Fruit fly (Drosophila melanogaster) whole organism, embryonic: Measurements from ENCODE around the gene Nmdar2.

ENCODE experiments used
- Adf1 ChIP-seq: fragments of 200-800 bp; sonication (Bioruptor generic); IDR thresholded peaks from 2 replicates; pipeline ENCODE4 v1.3.6; 2022; ENCODE audit warnings: missing biosample characterization, missing genetic modification characterization
- BEAF-32 ChIP-seq: fragments of 200-800 bp; sonication (Bioruptor generic); optimal IDR thresholded peaks from 3 replicates; lab custom pipeline; 2017; ENCODE audit warnings: missing biosample characterization, missing genetic modification characterization, mild to moderate bottlenecking, moderate library complexity, missing genetic modification reagents
- CG10267 ChIP-seq: fragments of 200-800 bp; sonication (Bioruptor generic); optimal IDR thresholded peaks from 2 replicates; lab custom pipeline; 2018; ENCODE audit warnings: missing biosample characterization, mild to moderate bottlenecking, missing genetic modification characterization, moderate library complexity
- CG10431 ChIP-seq: fragments of 200-800 bp; sonication (Bioruptor generic); optimal IDR thresholded peaks from 3 replicates; lab custom pipeline; 2018; ENCODE audit warnings: missing biosample characterization, mild to moderate bottlenecking, missing genetic modification characterization
- CG12391 ChIP-seq: fragments of 200-800 bp; sonication (Bioruptor generic); optimal IDR thresholded peaks from 3 replicates; lab custom pipeline; 2018; ENCODE audit warnings: missing biosample characterization, mild to moderate bottlenecking, missing genetic modification characterization, moderate library complexity
- CG13424 ChIP-seq: fragments of 200-800 bp; sonication (Bioruptor generic); optimal IDR thresholded peaks from 2 replicates; lab custom pipeline; 2019; ENCODE audit warnings: missing biosample characterization, mild to moderate bottlenecking, missing genetic modification characterization, moderate library complexity
- CG14710 ChIP-seq: fragments of 200-800 bp; sonication (Bioruptor generic); optimal IDR thresholded peaks from 3 replicates; lab custom pipeline; 2019; ENCODE audit warnings: missing biosample characterization, mild to moderate bottlenecking, missing genetic modification characterization, moderate library complexity
- CG16779 ChIP-seq: fragments of 200-800 bp; sonication (Bioruptor generic); IDR thresholded peaks from 2 replicates; pipeline ENCODE4 v1.3.6; 2022; ENCODE audit warnings: missing biosample characterization, missing genetic modification characterization
- CG17912 ChIP-seq: fragments of 200-800 bp; sonication (Bioruptor generic); optimal IDR thresholded peaks from 2 replicates; lab custom pipeline; 2018; ENCODE audit warnings: missing biosample characterization, mild to moderate bottlenecking, missing genetic modification characterization
- CG1832 ChIP-seq: fragments of 200-800 bp; sonication (Bioruptor generic); optimal IDR thresholded peaks from 2 replicates; lab custom pipeline; 2017; ENCODE audit warnings: missing biosample characterization, mild to moderate bottlenecking, missing genetic modification characterization, inconsistent platforms
- CG2116 ChIP-seq: fragments of 200-800 bp; sonication (Bioruptor generic); optimal IDR thresholded peaks from 3 replicates; lab custom pipeline; 2018; ENCODE audit warnings: missing biosample characterization, mild to moderate bottlenecking, missing genetic modification characterization
- CG30020 ChIP-seq: fragments of 200-800 bp; optimal IDR thresholded peaks from 2 replicates; lab custom pipeline; 2019; ENCODE audit warnings: missing biosample characterization, mild to moderate bottlenecking, missing genetic modification characterization, moderate library complexity
- CG32772 ChIP-seq: fragments of 200-800 bp; sonication (Bioruptor generic); IDR thresholded peaks from 2 replicates; pipeline ENCODE4 v1.3.6; 2022; ENCODE audit warnings: missing biosample characterization, missing genetic modification characterization
- CG33557 ChIP-seq: fragments of 200-800 bp; sonication (Bioruptor generic); optimal IDR thresholded peaks from 2 replicates; lab custom pipeline; 2019; ENCODE audit warnings: missing biosample characterization, mild to moderate bottlenecking, missing genetic modification characterization, moderate library complexity
- CG34376 ChIP-seq: fragments of 200-800 bp; sonication (Bioruptor generic); optimal IDR thresholded peaks from 2 replicates; lab custom pipeline; 2018; ENCODE audit warnings: missing biosample characterization, mild to moderate bottlenecking, missing genetic modification characterization
- CG6254 ChIP-seq: fragments of 200-800 bp; sonication (Bioruptor generic); optimal IDR thresholded peaks from 3 replicates; lab custom pipeline; 2017; ENCODE audit warnings: mild to moderate bottlenecking, missing biosample characterization, missing genetic modification reagents, missing genetic modification characterization
- CG6854 ChIP-seq: fragments of 200-800 bp; sonication (Bioruptor generic); optimal IDR thresholded peaks from 3 replicates; lab custom pipeline; 2017; ENCODE audit warnings: missing biosample characterization, mild to moderate bottlenecking, missing genetic modification characterization
- CG7786 ChIP-seq: fragments of 200-800 bp; sonication (Bioruptor generic); optimal IDR thresholded peaks from 2 replicates; lab custom pipeline; 2016; ENCODE audit warnings: missing biosample characterization, missing genetic modification characterization
- CG7987 ChIP-seq: fragments of 200-800 bp; sonication (Bioruptor generic); optimal IDR thresholded peaks from 2 replicates; lab custom pipeline; 2018; ENCODE audit warnings: missing biosample characterization, mild to moderate bottlenecking, missing genetic modification characterization, moderate library complexity
- Dll ChIP-seq: fragments of 200-800 bp; sonication (Bioruptor generic); IDR thresholded peaks from 4 replicates; pipeline ENCODE4 v1.3.6; 2022; ENCODE audit warnings: missing biosample characterization, missing genetic modification characterization; ENCODE audit not compliant: partially characterized antibody
- Dp ChIP-seq: fragments of 200-800 bp; sonication (Bioruptor generic); optimal IDR thresholded peaks from 2 replicates; lab custom pipeline; 2018; ENCODE audit warnings: missing biosample characterization, mild to moderate bottlenecking, missing genetic modification characterization, moderate library complexity
- Dref ChIP-seq: fragments of 200-800 bp; sonication (Bioruptor generic); IDR thresholded peaks from 2 replicates; pipeline ENCODE4 v1.3.6; 2022; ENCODE audit warnings: missing biosample characterization, missing genetic modification characterization
- Ets97D ChIP-seq: fragments of 200-800 bp; sonication (Bioruptor generic); optimal IDR thresholded peaks from 3 replicates; lab custom pipeline; 2016; ENCODE audit warnings: missing biosample characterization, missing genetic modification characterization
- MESR4 ChIP-seq: fragments of 200-800 bp; sonication (Bioruptor generic); optimal IDR thresholded peaks from 2 replicates; lab custom pipeline; 2018; ENCODE audit warnings: missing biosample characterization, mild to moderate bottlenecking, missing genetic modification characterization, moderate library complexity
- Mrtf ChIP-seq: fragments of 200-800 bp; sonication (Bioruptor generic); IDR thresholded peaks from 3 replicates; pipeline ENCODE4 v1.3.6; 2022; ENCODE audit warnings: missing biosample characterization, missing genetic modification characterization
- Myb ChIP-seq: fragments of 200-800 bp; sonication (Bioruptor generic); optimal IDR thresholded peaks from 2 replicates; lab custom pipeline; 2016; ENCODE audit warnings: missing biosample characterization, missing genetic modification characterization
- NfI ChIP-seq: fragments of 200-800 bp; sonication (Bioruptor generic); optimal IDR thresholded peaks from 3 replicates; lab custom pipeline; 2018; ENCODE audit warnings: missing biosample characterization, mild to moderate bottlenecking, missing genetic modification characterization, moderate library complexity
- YL-1 ChIP-seq: fragments of 200-800 bp; sonication (Bioruptor generic); optimal IDR thresholded peaks from 3 replicates; lab custom pipeline; 2017; ENCODE audit warnings: missing biosample characterization, mild to moderate bottlenecking, missing genetic modification characterization
- crp ChIP-seq, 2 experiments: fragments of 200-800 bp; sonication (Bioruptor generic); optimal IDR thresholded peaks; 2 replicates in 1 of 2; 3 replicates in 1 of 2; lab custom pipeline; 2017; ENCODE audit warnings: missing biosample characterization in 2 of 2, missing genetic modification characterization in 2 of 2, mild to moderate bottlenecking in 1 of 2, moderate library complexity in 1 of 2
- dm ChIP-seq: fragments of 200-800 bp; sonication (Bioruptor generic); optimal IDR thresholded peaks from 3 replicates; lab custom pipeline; 2016; ENCODE audit warnings: missing biosample characterization, missing genetic modification characterization
- eyg ChIP-seq: fragments of 200-800 bp; sonication (Bioruptor generic); optimal IDR thresholded peaks from 3 replicates; lab custom pipeline; 2016; ENCODE audit warnings: missing biosample characterization, missing genetic modification characterization
- maf-S ChIP-seq: fragments of 200-800 bp; sonication (Bioruptor generic); optimal IDR thresholded peaks from 2 replicates; lab custom pipeline; 2016; ENCODE audit warnings: missing biosample characterization, missing genetic modification characterization
- odd ChIP-seq: fragments of 200-800 bp; sonication (Bioruptor generic); optimal IDR thresholded peaks from 2 replicates; lab custom pipeline; 2017; ENCODE audit warnings: missing biosample characterization, mild to moderate bottlenecking, missing genetic modification characterization
- otp ChIP-seq: fragments of 200-800 bp; sonication (Bioruptor generic); IDR thresholded peaks from 3 replicates; pipeline ENCODE4, ENCODE4 v1.3.6; 2022; ENCODE audit warnings: missing biosample characterization, missing genetic modification characterization
- pfk ChIP-seq: fragments of 200-800 bp; sonication (Bioruptor generic); optimal IDR thresholded peaks from 2 replicates; lab custom pipeline; 2018; ENCODE audit warnings: missing biosample characterization, mild to moderate bottlenecking, missing genetic modification characterization, moderate library complexity
- phol ChIP-seq: fragments of 200-800 bp; sonication (Bioruptor generic); optimal IDR thresholded peaks from 3 replicates; lab custom pipeline; 2018; ENCODE audit warnings: missing biosample characterization, mild to moderate bottlenecking, missing genetic modification characterization, moderate library complexity
- pzg ChIP-seq: fragments of 200-800 bp; sonication (Bioruptor generic); optimal IDR thresholded peaks from 3 replicates; lab custom pipeline; 2018; ENCODE audit warnings: missing biosample characterization, mild to moderate bottlenecking, missing genetic modification characterization, moderate library complexity
- slbo ChIP-seq: fragments of 200-800 bp; sonication (Bioruptor generic); IDR thresholded peaks from 2 replicates; pipeline ENCODE4 v1.3.6; 2022; ENCODE audit warnings: missing biosample characterization, missing genetic modification characterization
- unc-4 ChIP-seq: fragments of 200-800 bp; sonication (Bioruptor generic); IDR thresholded peaks from 2 replicates; pipeline ENCODE4 v1.3.6; 2022; ENCODE audit warnings: missing biosample characterization, missing genetic modification characterization; ENCODE audit not compliant: partially characterized antibody
- vvl ChIP-seq: fragments of 200-800 bp; sonication (Bioruptor generic); IDR thresholded peaks from 2 replicates; pipeline ENCODE4 v1.3.6; 2022; ENCODE audit warnings: missing biosample characterization, missing genetic modification characterization
- wek ChIP-seq: fragments of 200-800 bp; sonication (Bioruptor generic); optimal IDR thresholded peaks from 3 replicates; lab custom pipeline; 2018; ENCODE audit warnings: missing biosample characterization, mild to moderate bottlenecking, missing genetic modification characterization, moderate library complexity

The Nmdar2 gene

dm6 chrX:1460278-1460872, 47.2 kb downstream of the Nmdar2 start, which contains the start of gene Lrpprc2 (continued):
- no peak for TF ChIP-seq otp
- TF ChIP-seq CG33557, result peak; percentile 0
- TF ChIP-seq CG30020 (tag; lab: Kevin White, UChicago), result no peak
- TF ChIP-seq Dref (GFP tag; lab: Robert Waterston, UW), result peak; percentile 63
- TF ChIP-seq CG1832 (GFP tag; lab: Kevin White, UChicago), result no peak
- TF ChIP-seq CG6254 (GFP tag; lab: Kevin White, UChicago), result no peak
- TF ChIP-seq CG2116 (GFP tag; lab: Kevin White, UChicago), result peak; percentile 62
- no peak for TF ChIP-seq eyg (GFP tag; lab: Kevin White, UChicago)
- TF ChIP-seq Adf1 (GFP tag; lab: Robert Waterston, UW), result peak; percentile 23; the same call in 1 of the 2 replicates
- TF ChIP-seq pfk (GFP tag; lab: Kevin White, UChicago), result peak; percentile 34
- TF ChIP-seq CG12391 (tag; lab: Kevin White, UChicago), result no peak
- peak; percentile 16 for TF ChIP-seq CG10431 (GFP tag; lab: Kevin White, UChicago)
- TF ChIP-seq CG14710, result peak; percentile 24
- TF ChIP-seq CG10267, result peak; percentile 10
- no peak for TF ChIP-seq Mrtf
- TF ChIP-seq phol (tag; lab: Kevin White, UChicago), result peak; percentile 12
- TF ChIP-seq CG17912 (GFP tag; lab: Kevin White, UChicago), result peak; percentile 28
- TF ChIP-seq CG7987 (GFP tag; lab: Kevin White, UChicago), result peak; percentile 17
- peak; percentile 24 for TF ChIP-seq dm (GFP tag; lab: Kevin White, UChicago)
- TF ChIP-seq YL-1 (GFP tag; lab: Kevin White, UChicago), result peak; percentile 53
- TF ChIP-seq CG16779, result no peak
- no peak for TF ChIP-seq slbo
- TF ChIP-seq CG32772 (GFP tag; lab: Robert Waterston, UW), result no peak
- peak; percentile 2 for TF ChIP-seq wek (GFP tag; lab: Kevin White, UChicago)
- TF ChIP-seq MESR4 (GFP tag; lab: Kevin White, UChicago), result peak; percentile 39
- TF ChIP-seq Myb, result peak; percentile 91
- no peak for TF ChIP-seq maf-S (GFP tag; lab: Kevin White, UChicago)
- TF ChIP-seq CG34376, result peak; percentile 28
- peak; percentile 80 for TF ChIP-seq Ets97D
- TF ChIP-seq crp (GFP tag; optimal IDR thresholded peaks at IDR 0.05; lab: Kevin White, UChicago), result peak; percentile 4 to 90
- peak; percentile 35; the same call in 1 of the 2 replicates for TF ChIP-seq unc-4
- 0 out of 4 replicates have a peak, but pooled peaks have one; percentile 27 for TF ChIP-seq Dll (GFP tag; lab: Robert Waterston, UW)
- TF ChIP-seq BEAF-32 (GFP tag; lab: Kevin White, UChicago), result peak; percentile 14
- TF ChIP-seq CG7786 (GFP tag; lab: Kevin White, UChicago), result no peak
- no peak for TF ChIP-seq CG6854 (GFP tag; lab: Kevin White, UChicago)
- TF ChIP-seq vvl, result 0 out of 2 replicates have a peak, but pooled peaks have one; percentile 17
- TF ChIP-seq Dp (GFP tag; lab: Kevin White, UChicago), result peak; percentile 59
- TF ChIP-seq NfI, result peak; percentile 24
- TF ChIP-seq CG13424 (tag; lab: Kevin White, UChicago), result no peak
- peak; percentile 36 for TF ChIP-seq pzg (GFP tag; lab: Kevin White, UChicago)
- no peak for TF ChIP-seq odd
